Worm (Caenorhabditis elegans): ENCODE results near the gene npr-6.

DNA sequence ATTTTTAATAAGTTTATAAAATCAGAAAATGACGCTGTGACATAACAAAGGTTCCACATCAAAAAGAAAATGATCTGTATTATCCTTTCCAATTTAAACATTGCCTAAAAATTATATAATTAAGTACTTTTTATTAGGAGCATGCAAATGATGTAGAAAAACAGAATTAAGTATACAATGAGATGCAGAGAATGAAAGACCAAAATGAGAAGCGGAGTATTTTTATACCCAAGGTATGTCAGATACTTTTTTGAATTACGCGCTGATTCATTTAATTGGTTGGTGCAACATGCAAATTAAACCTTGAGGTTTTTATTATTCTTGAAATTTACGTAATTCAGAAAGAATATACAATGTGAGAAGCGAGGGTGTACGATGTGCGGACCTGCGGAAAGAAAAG, 25.5 kb downstream of the npr-6 start, which contains the start of gene C32A9.1:
- TF ChIP-seq egl-27 (tag; optimal IDR thresholded peaks at IDR 0.05) (no peak), pqm-1 (tag; optimal IDR thresholded peaks at IDR 0.05) (no peak), R02D3.7 (tag; optimal IDR thresholded peaks at IDR 0.05) (no peak)
